ENCODE assay signal across 2 fruit fly cellular contexts in the genomic region with DNA sequence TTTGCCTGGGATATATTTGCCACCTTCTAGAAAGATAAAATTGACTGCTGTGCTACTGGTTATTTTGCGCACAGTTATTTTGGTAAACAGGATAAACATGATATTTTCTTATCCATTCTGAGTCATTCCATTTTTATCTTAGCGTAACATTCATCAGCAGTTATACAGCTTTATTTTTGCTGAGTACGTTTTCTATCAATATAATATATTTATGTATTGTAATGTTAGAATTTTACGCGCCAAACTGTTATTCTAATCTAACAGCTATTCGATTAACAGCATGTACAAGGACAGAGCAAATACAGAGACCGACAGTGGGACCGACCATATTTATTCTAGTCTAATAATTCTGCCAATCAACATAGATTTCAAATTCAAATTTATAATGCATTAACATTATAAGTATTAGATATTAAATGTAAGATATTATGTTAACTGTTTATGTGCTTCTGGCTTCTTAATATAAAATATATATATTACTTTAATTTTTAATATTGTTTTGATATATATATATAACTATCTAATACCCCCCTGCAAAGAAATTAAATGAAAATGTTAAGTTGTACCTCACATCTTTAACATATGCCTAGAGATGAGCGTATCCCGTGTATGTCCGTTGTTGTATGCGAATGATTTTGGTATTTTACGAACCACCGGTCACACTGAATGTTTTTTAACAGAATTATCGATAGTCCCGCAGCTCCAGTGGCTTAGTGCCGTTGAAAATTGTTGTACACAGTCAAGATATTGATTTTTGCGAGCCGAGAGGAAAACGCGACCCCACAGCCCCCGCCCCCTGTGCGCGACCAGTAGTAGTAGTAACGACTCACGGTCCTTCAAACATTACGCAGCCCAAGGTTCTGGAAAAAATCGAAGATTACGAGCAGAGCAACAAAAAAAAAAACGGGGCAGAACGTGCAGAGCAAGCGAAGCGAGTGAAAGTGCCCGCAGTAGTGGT.
TF ChIP-seq lines count a peak whose summit lies in the region.

A gene (plus strand): TSS at position 689 of the 958 bp plus-strand sequence.

TF ChIP-seq in whole organism, embryonic, 481 proteins besides CTCF, POLR2A, EP300 and RAD21 (continued from another document and continues in another):
- TF ChIP-seq stc (GFP tag; IDR thresholded peaks at IDR 0.05; lab: Robert Waterston, UW) = no peak
- TF ChIP-seq Neu2 (GFP tag; optimal IDR thresholded peaks at IDR 0.05; lab: Kevin White, UChicago; ENCODE audit: borderline replicate concordance) = no peak
- no peak for TF ChIP-seq CG7928 (GFP tag; optimal IDR thresholded peaks at IDR 0.05; lab: Kevin White, UChicago)
- 0 out of 2 replicates have a peak, but pooled peaks have one; percentile 13 for TF ChIP-seq CG32772 (GFP tag; IDR thresholded peaks at IDR 0.05; lab: Robert Waterston, UW)
- no peak for TF ChIP-seq en (GFP tag; optimal IDR thresholded peaks at IDR 0.05; lab: Kevin White, UChicago)
- TF ChIP-seq CG4424 (GFP tag; optimal IDR thresholded peaks at IDR 0.05; lab: Kevin White, UChicago) = peak; percentile 2
- peak; percentile 58 for TF ChIP-seq crol (GFP tag; IDR thresholded peaks at IDR 0.05; lab: Robert Waterston, UW)
- no peak for TF ChIP-seq h (optimal IDR thresholded peaks at IDR 0.05; lab: Kevin White, UChicago)
- no peak for TF ChIP-seq ttk (GFP tag; IDR thresholded peaks at IDR 0.05; lab: Robert Waterston, UW)
- no peak for TF ChIP-seq ssp (GFP tag; IDR thresholded peaks at IDR 0.05; lab: Robert Waterston, UW)
- no peak for TF ChIP-seq CG2202 (tag; optimal IDR thresholded peaks at IDR 0.05; lab: Kevin White, UChicago)
- no peak for TF ChIP-seq CG17328 (GFP tag; IDR thresholded peaks at IDR 0.05; lab: Robert Waterston, UW)
- TF ChIP-seq CG2875 (GFP tag; optimal IDR thresholded peaks at IDR 0.05; lab: Kevin White, UChicago) = peak; percentile 18
- TF ChIP-seq CG18764 (GFP tag; optimal IDR thresholded peaks at IDR 0.05; lab: Kevin White, UChicago) = no peak
- TF ChIP-seq Hmr (GFP tag; optimal IDR thresholded peaks at IDR 0.05; lab: Kevin White, UChicago) = peak; percentile 78
- no peak for TF ChIP-seq Atf-2 (GFP tag; optimal IDR thresholded peaks at IDR 0.05; lab: Kevin White, UChicago)
- peak; percentile 88 for TF ChIP-seq CG32767 (GFP tag; IDR thresholded peaks at IDR 0.05; lab: Robert Waterston, UW)
- TF ChIP-seq cad (GFP tag; optimal IDR thresholded peaks at IDR 0.05; lab: Kevin White, UChicago) = no peak
- TF ChIP-seq NC2α (GFP tag; optimal IDR thresholded peaks at IDR 0.05; lab: Kevin White, UChicago) = no peak
- TF ChIP-seq CG12155 (GFP tag; optimal IDR thresholded peaks at IDR 0.05; lab: Kevin White, UChicago) = peak; percentile 31
- no peak for TF ChIP-seq lola (GFP tag; optimal IDR thresholded peaks at IDR 0.05; lab: Kevin White, UChicago)
- no peak for TF ChIP-seq Mes4 (GFP tag; optimal IDR thresholded peaks at IDR 0.05; lab: Kevin White, UChicago)
- peak; percentile 54; the same call in 1 of the 2 replicates for TF ChIP-seq Ptx1 (GFP tag; IDR thresholded peaks at IDR 0.05; lab: Robert Waterston, UW)
- TF ChIP-seq PHDP (tag; optimal IDR thresholded peaks at IDR 0.05; lab: Kevin White, UChicago) = peak; percentile 48
- no peak for TF ChIP-seq slp2 (GFP tag; optimal IDR thresholded peaks at IDR 0.05; lab: Kevin White, UChicago)
- TF ChIP-seq C15 (GFP tag; IDR thresholded peaks at IDR 0.05; lab: Robert Waterston, UW) = no peak
- no peak for TF ChIP-seq CG17568 (GFP tag; optimal IDR thresholded peaks at IDR 0.05; lab: Kevin White, UChicago)
- TF ChIP-seq CG18619 (GFP tag; optimal IDR thresholded peaks at IDR 0.05; lab: Kevin White, UChicago) = no peak
- TF ChIP-seq tx (GFP tag; optimal IDR thresholded peaks at IDR 0.05; lab: Kevin White, UChicago) = no peak
- TF ChIP-seq CG10366 (GFP tag; IDR thresholded peaks at IDR 0.05; lab: Robert Waterston, UW) = no peak
- peak; percentile 61 for TF ChIP-seq CG2120 (GFP tag; optimal IDR thresholded peaks at IDR 0.05; lab: Kevin White, UChicago)
- TF ChIP-seq CG18599 (GFP tag; optimal IDR thresholded peaks at IDR 0.05; lab: Kevin White, UChicago) = peak; percentile 61
- no peak for TF ChIP-seq repo (GFP tag; optimal IDR thresholded peaks at IDR 0.05; lab: Kevin White, UChicago)
- TF ChIP-seq CG17186 (GFP tag; optimal IDR thresholded peaks at IDR 0.05; lab: Kevin White, UChicago) = no peak
- peak; percentile 13 for TF ChIP-seq CG6254 (GFP tag; optimal IDR thresholded peaks at IDR 0.05; lab: Kevin White, UChicago)
- no peak for TF ChIP-seq Max (GFP tag; optimal IDR thresholded peaks at IDR 0.05; lab: Kevin White, UChicago)
- no peak for TF ChIP-seq rib (GFP tag; IDR thresholded peaks at IDR 0.05; lab: Robert Waterston, UW)
- peak; percentile 44 for TF ChIP-seq zfh2 (GFP tag; optimal IDR thresholded peaks at IDR 0.05; lab: Kevin White, UChicago)
- TF ChIP-seq Camta (GFP tag; optimal IDR thresholded peaks at IDR 0.05; lab: Kevin White, UChicago) = no peak
- TF ChIP-seq ato (GFP tag; IDR thresholded peaks at IDR 0.05; lab: Robert Waterston, UW; ENCODE audit: partially characterized antibody) = peak; percentile 52
- TF ChIP-seq bigmax (GFP tag; optimal IDR thresholded peaks at IDR 0.05; lab: Kevin White, UChicago) = peak; percentile 36
- no peak for TF ChIP-seq CG11696 (GFP tag; IDR thresholded peaks at IDR 0.05; lab: Robert Waterston, UW)
- peak; percentile 16 for TF ChIP-seq CG9609 (GFP tag; optimal IDR thresholded peaks at IDR 0.05; lab: Kevin White, UChicago)
- TF ChIP-seq D19B (GFP tag; optimal IDR thresholded peaks at IDR 0.05; lab: Kevin White, UChicago) = no peak
- peak; percentile 86 for TF ChIP-seq Bgb (GFP tag; IDR thresholded peaks at IDR 0.05; lab: Robert Waterston, UW; ENCODE audit: partially characterized antibody)
- no peak for TF ChIP-seq CG6272 (GFP tag; IDR thresholded peaks at IDR 0.05; lab: Robert Waterston, UW)
- no peak for TF ChIP-seq Optix (GFP tag; IDR thresholded peaks at IDR 0.05; lab: Robert Waterston, UW)
- peak; percentile 54 for TF ChIP-seq Six4 (GFP tag; optimal IDR thresholded peaks at IDR 0.05; lab: Kevin White, UChicago)
- no peak for TF ChIP-seq CG17802 (tag; optimal IDR thresholded peaks at IDR 0.05; lab: Kevin White, UChicago)
- TF ChIP-seq CG4854 (GFP tag; optimal IDR thresholded peaks at IDR 0.05; lab: Kevin White, UChicago) = no peak
- TF ChIP-seq CG4707 (GFP tag; optimal IDR thresholded peaks at IDR 0.05; lab: Kevin White, UChicago) = peak; percentile 85
- no peak for TF ChIP-seq Aef1 (GFP tag; IDR thresholded peaks at IDR 0.05; lab: Robert Waterston, UW)
- TF ChIP-seq Atf3 (GFP tag; optimal IDR thresholded peaks at IDR 0.05; lab: Kevin White, UChicago) = no peak
- no peak for TF ChIP-seq disco-r (GFP tag; optimal IDR thresholded peaks at IDR 0.05; lab: Kevin White, UChicago)
- TF ChIP-seq CG13424 (tag; optimal IDR thresholded peaks at IDR 0.05; lab: Kevin White, UChicago) = peak; percentile 58
- peak; percentile 2 for TF ChIP-seq ATbp (GFP tag; optimal IDR thresholded peaks at IDR 0.05; lab: Kevin White, UChicago)
- peak; percentile 79 for TF ChIP-seq YL-1 (GFP tag; optimal IDR thresholded peaks at IDR 0.05; lab: Kevin White, UChicago)
- no peak for TF ChIP-seq H2.0 (GFP tag; IDR thresholded peaks at IDR 0.05; lab: Robert Waterston, UW)
- no peak for TF ChIP-seq CG13123 (GFP tag; optimal IDR thresholded peaks at IDR 0.05; lab: Kevin White, UChicago)
- TF ChIP-seq az2 (GFP tag; optimal IDR thresholded peaks at IDR 0.05; lab: Kevin White, UChicago) = peak; percentile 22
- peak; percentile 74 for TF ChIP-seq CG17361 (GFP tag; IDR thresholded peaks at IDR 0.05; lab: Robert Waterston, UW)

TF ChIP-seq in whole organism, prepupa, 60 proteins besides CTCF, POLR2A, EP300 and RAD21 (continued from another document):
- TF ChIP-seq CG34406 (GFP tag; optimal IDR thresholded peaks at IDR 0.05; lab: Kevin White, UChicago) = no peak
- peak; percentile 38 for TF ChIP-seq CG10669 (GFP tag; optimal IDR thresholded peaks at IDR 0.05; lab: Kevin White, UChicago)
